Fruit fly (Drosophila melanogaster) whole organism, adult: ENCODE data around the gene Spn77Ba.

ENCODE experiments used
- CG1620 ChIP-seq: fragments of 200-800 bp; sonication (Bioruptor generic); optimal IDR thresholded peaks from 2 replicates; lab custom pipeline; 2016; ENCODE audit warnings: missing biosample characterization, missing genetic modification characterization
- CG7045 ChIP-seq: fragments of 200-800 bp; sonication (Bioruptor generic); optimal IDR thresholded peaks from 2 replicates; lab custom pipeline; 2017; ENCODE audit warnings: missing biosample characterization, mild to moderate bottlenecking, missing genetic modification characterization
- Clk ChIP-seq: fragments of 200-800 bp; sonication (Bioruptor generic); optimal IDR thresholded peaks from 2 replicates; lab custom pipeline; 2017; ENCODE audit warnings: missing biosample characterization, missing genetic modification characterization
- Hr96 ChIP-seq: fragments of 200-800 bp; sonication (Bioruptor generic); optimal IDR thresholded peaks from 2 replicates; lab custom pipeline; 2016; ENCODE audit warnings: missing biosample characterization, missing genetic modification characterization
- Mnt ChIP-seq: fragments of 200-800 bp; sonication (Bioruptor generic); optimal IDR thresholded peaks from 2 replicates; lab custom pipeline; 2016; ENCODE audit warnings: missing biosample characterization, mild to moderate bottlenecking, missing genetic modification characterization
- bab1 ChIP-seq: fragments of 200-800 bp; sonication (Bioruptor generic); optimal IDR thresholded peaks from 3 replicates; lab custom pipeline; 2019; ENCODE audit warnings: missing biosample characterization, mild to moderate bottlenecking, missing genetic modification characterization, moderate library complexity
- cnc ChIP-seq, 2 experiments: fragments of >200 bp; optimal IDR thresholded peaks; 2 replicates each; lab custom pipeline; 2017
- kay ChIP-seq: fragments of 200-800 bp; sonication (Bioruptor generic); peaks from one replicate; lab custom pipeline; 2016; ENCODE audit warnings: missing biosample characterization, missing genetic modification characterization, borderline replicate concordance
- toe ChIP-seq: fragments of 200-800 bp; sonication (Bioruptor generic); optimal IDR thresholded peaks from 2 replicates; lab custom pipeline; 2016; ENCODE audit warnings: missing biosample characterization, missing genetic modification characterization

dm6 chr3L:20309354-20309753, 7.6 kb upstream of the Spn77Ba start, which contains the start of gene polo:
- TF ChIP-seq Hr96 (GFP tag; lab: Kevin White, UChicago) (no peak), kay (GFP tag; lab: Kevin White, UChicago) (no peak), toe (GFP tag; lab: Kevin White, UChicago) (no peak), cnc (optimal IDR thresholded peaks at IDR 0.05; lab: Kevin White, UChicago) (no peak), Clk (GFP tag; lab: Kevin White, UChicago) (no peak), CG1620 (GFP tag; lab: Kevin White, UChicago) (no peak), bab1 (GFP tag; lab: Kevin White, UChicago) (no peak), CG7045 (GFP tag; lab: Kevin White, UChicago) (no peak), Mnt (no peak)
